Worm (Caenorhabditis elegans): Measurements from ENCODE around the gene C18D1.2.

The C18D1.2 gene

ce11 chrII:10084482-10084881 is 27.7 kb downstream of the C18D1.2 start:
- no peak for TF ChIP-seq rec-8 (tag; optimal IDR thresholded peaks at IDR 0.05)
- TF ChIP-seq hsf-1 (GFP tag; IDR thresholded peaks at IDR 0.05) = 0 out of 2 replicates have a peak, but pooled peaks have one; percentile 12

- TF ChIP-seq hsf-1 (GFP tag; IDR thresholded peaks at IDR 0.05) (no peak), dox-1 (GFP tag; IDR thresholded peaks at IDR 0.05) (no peak), nfya-2 (GFP tag; IDR thresholded peaks at IDR 0.05) (no peak), lag-1 (GFP tag; IDR thresholded peaks at IDR 0.05) (no peak), madf-8 (GFP tag; conservative IDR thresholded peaks at IDR 0.05) (no peak), hlh-12 (tag; optimal IDR thresholded peaks at IDR 0.05) (no peak), dpl-1 (GFP tag; optimal IDR thresholded peaks at IDR 0.05) (no peak)
These were observed 36.3 kb downstream of the C18D1.2 start for ce11 chrII:10093120-10093519.

ce11 chrII:10094190-10094923 is 37.6 kb downstream of the C18D1.2 start, which contains the start of gene lact-2:
TSS of gene lact-2 (plus strand) at chrII:10094873.
- TF ChIP-seq nhr-80 (tag; optimal IDR thresholded peaks at IDR 0.05) (peak; percentile 78), tbp1 (GFP tag; optimal IDR thresholded peaks at IDR 0.05) (no peak)

ce11 chrII:10095224-10095623 is 38.4 kb downstream of the C18D1.2 start:
- TF ChIP-seq lsl-1 (GFP tag; optimal IDR thresholded peaks at IDR 0.05) = no peak
- TF ChIP-seq nfya-1 (tag; optimal IDR thresholded peaks at IDR 0.05; ENCODE audit: borderline replicate concordance, insufficient read depth) = no peak
- TF ChIP-seq fkh-3 (tag; optimal IDR thresholded peaks at IDR 0.05) = no peak
- peak; percentile 68 for TF ChIP-seq nhr-80 (tag; optimal IDR thresholded peaks at IDR 0.05)
- TF ChIP-seq unc-130 (GFP tag; optimal IDR thresholded peaks at IDR 0.05) = no peak
- no peak for TF ChIP-seq bed-1 (GFP tag; IDR thresholded peaks at IDR 0.05)
- no peak for TF ChIP-seq ceh-100 (GFP tag; IDR thresholded peaks at IDR 0.05)
- no peak for TF ChIP-seq ets-4 (GFP tag; optimal IDR thresholded peaks at IDR 0.05)
- TF ChIP-seq C06A6.2 (GFP tag; conservative IDR thresholded peaks at IDR 0.05) = no peak
- peak; percentile 73 for TF ChIP-seq unc-62 (GFP tag; optimal IDR thresholded peaks at IDR 0.05)
- no peak for TF ChIP-seq attf-5 (GFP tag; optimal IDR thresholded peaks at IDR 0.05)
- no peak for TF ChIP-seq T07F8.4 (tag; optimal IDR thresholded peaks at IDR 0.05)
- no peak for TF ChIP-seq nfya-2 (GFP tag; IDR thresholded peaks at IDR 0.05)
- no peak for TF ChIP-seq ceh-40 (GFP tag; IDR thresholded peaks at IDR 0.05)
- no peak for TF ChIP-seq dpl-1 (GFP tag; optimal IDR thresholded peaks at IDR 0.05)
- TF ChIP-seq ztf-3 (GFP tag; optimal IDR thresholded peaks at IDR 0.05) = no peak

ce11 chrII:10098428-10098827 is 41.6 kb downstream of the C18D1.2 start:
- TF ChIP-seq die-1 (tag; optimal IDR thresholded peaks at IDR 0.05) = peak; percentile 21
- TF ChIP-seq ekl-4 (GFP tag; IDR thresholded peaks at IDR 0.05) = peak; percentile 63; the same call in 1 of the 2 replicates
- peak; percentile 49; the same call in 1 of the 2 replicates for TF ChIP-seq hsf-1 (GFP tag; IDR thresholded peaks at IDR 0.05)
- TF ChIP-seq unc-62 (GFP tag; optimal IDR thresholded peaks at IDR 0.05) = no peak
- TF ChIP-seq ztf-3 (GFP tag; optimal IDR thresholded peaks at IDR 0.05) = no peak
- no peak for TF ChIP-seq attf-5 (GFP tag; optimal IDR thresholded peaks at IDR 0.05)
- peak; percentile 50 for TF ChIP-seq repo-1 (tag; optimal IDR thresholded peaks at IDR 0.05)
- TF ChIP-seq F10E7.11 (tag; optimal IDR thresholded peaks at IDR 0.05) = peak; percentile 11
- TF ChIP-seq F33H1.4 (GFP tag; IDR thresholded peaks at IDR 0.05) = peak; percentile 8; the same call in 1 of the 2 replicates
- TF ChIP-seq madf-6 (GFP tag; IDR thresholded peaks at IDR 0.05) = peak; percentile 38; the same call in 1 of the 2 replicates
- peak; percentile 12 for TF ChIP-seq hrde-1 (tag; optimal IDR thresholded peaks at IDR 0.05; ENCODE audit: borderline replicate concordance)
- TF ChIP-seq F52B5.7 (tag; optimal IDR thresholded peaks at IDR 0.05) = peak; percentile 51
- TF ChIP-seq hmg-1.2 (GFP tag; IDR thresholded peaks at IDR 0.05) = 0 out of 2 replicates have a peak, but pooled peaks have one; percentile 14
- no peak for TF ChIP-seq rec-8 (tag; optimal IDR thresholded peaks at IDR 0.05)
- 0 out of 2 replicates have a peak, but pooled peaks have one; percentile 17 for TF ChIP-seq pbrm-1 (GFP tag; IDR thresholded peaks at IDR 0.05)
- TF ChIP-seq lin-26 (GFP tag; IDR thresholded peaks at IDR 0.05) = peak; percentile 41; the same call in 1 of the 2 replicates
- TF ChIP-seq F49E8.2 (tag; optimal IDR thresholded peaks at IDR 0.05; ENCODE audit: insufficient read depth) = peak; percentile 47
